Fruit fly (Drosophila melanogaster) whole organism, embryonic: Measurements from ENCODE around the gene CG13114.
A peak's percentile ranks its signal among the peaks of the same experiment; 100 is the strongest.

Experiments
- Bdp1 ChIP-seq: fragments of 200-800 bp; sonication (Bioruptor generic); optimal IDR thresholded peaks from 3 replicates; lab custom pipeline; 2016; ENCODE audit warnings: missing biosample characterization, missing genetic modification characterization
- Bgb ChIP-seq: fragments of 200-800 bp; sonication (Bioruptor generic); IDR thresholded peaks from 2 replicates; pipeline ENCODE4 v1.3.6; 2022; ENCODE audit warnings: missing biosample characterization, missing genetic modification characterization; ENCODE audit not compliant: partially characterized antibody
- CG11093 ChIP-seq: fragments of 200-800 bp; sonication (Bioruptor generic); IDR thresholded peaks from 3 replicates; pipeline ENCODE4 v1.3.6; 2022; ENCODE audit warnings: missing biosample characterization, missing genetic modification characterization
- CG11560 ChIP-seq: fragments of 200-800 bp; sonication (Bioruptor generic); IDR thresholded peaks from 3 replicates; pipeline ENCODE4 v1.3.6; 2022; ENCODE audit warnings: missing biosample characterization, missing genetic modification characterization
- CG12071 ChIP-seq: fragments of 200-800 bp; sonication (Bioruptor generic); optimal IDR thresholded peaks from 3 replicates; lab custom pipeline; 2018; ENCODE audit warnings: missing biosample characterization, mild to moderate bottlenecking, missing genetic modification characterization
- CG12236 ChIP-seq: fragments of 200-800 bp; sonication (Bioruptor generic); optimal IDR thresholded peaks from 2 replicates; lab custom pipeline; 2016; ENCODE audit warnings: missing biosample characterization, missing genetic modification characterization
- CG12659 ChIP-seq: fragments of 200-800 bp; sonication (Bioruptor generic); optimal IDR thresholded peaks from 3 replicates; lab custom pipeline; 2017; ENCODE audit warnings: mild to moderate bottlenecking, missing biosample characterization, missing genetic modification reagents, missing genetic modification characterization
- CG12744 ChIP-seq: fragments of 200-800 bp; sonication (Bioruptor generic); optimal IDR thresholded peaks from 2 replicates; lab custom pipeline; 2016; ENCODE audit warnings: missing biosample characterization, missing genetic modification characterization
- CG12942 ChIP-seq: fragments of 200-800 bp; sonication (Bioruptor generic); optimal IDR thresholded peaks from 3 replicates; lab custom pipeline; 2016; ENCODE audit warnings: missing biosample characterization, missing genetic modification characterization
- CG1529 ChIP-seq: fragments of 200-800 bp; sonication (Bioruptor generic); optimal IDR thresholded peaks from 3 replicates; lab custom pipeline; 2018; ENCODE audit warnings: missing biosample characterization, missing genetic modification characterization
- CG16863 ChIP-seq: fragments of 200-800 bp; sonication (Bioruptor generic); optimal IDR thresholded peaks from 3 replicates; lab custom pipeline; 2016; ENCODE audit warnings: missing biosample characterization, missing genetic modification characterization
- CG17802 ChIP-seq: fragments of 200-800 bp; sonication (Bioruptor generic); optimal IDR thresholded peaks from 2 replicates; lab custom pipeline; 2018; ENCODE audit warnings: missing biosample characterization, mild to moderate bottlenecking, missing genetic modification characterization, moderate library complexity
- CG2712 ChIP-seq: fragments of 200-800 bp; optimal IDR thresholded peaks from 3 replicates; lab custom pipeline; 2019; ENCODE audit warnings: missing biosample characterization, mild to moderate bottlenecking, missing genetic modification characterization, moderate library complexity
- CG3726 ChIP-seq: fragments of 200-800 bp; sonication (Bioruptor generic); IDR thresholded peaks from 3 replicates; pipeline ENCODE4, ENCODE4 v1.3.6; 2022; ENCODE audit warnings: missing biosample characterization, missing genetic modification characterization
- CG4820 ChIP-seq: fragments of 200-800 bp; sonication (Bioruptor generic); optimal IDR thresholded peaks from 3 replicates; lab custom pipeline; 2016; ENCODE audit warnings: missing biosample characterization, missing genetic modification characterization
- CG6854 ChIP-seq: fragments of 200-800 bp; sonication (Bioruptor generic); optimal IDR thresholded peaks from 3 replicates; lab custom pipeline; 2017; ENCODE audit warnings: missing biosample characterization, mild to moderate bottlenecking, missing genetic modification characterization
- CG7928 ChIP-seq: fragments of 200-800 bp; sonication (Bioruptor generic); optimal IDR thresholded peaks from 2 replicates; lab custom pipeline; 2017; ENCODE audit warnings: missing biosample characterization, mild to moderate bottlenecking, missing genetic modification characterization
- CG9932 ChIP-seq: fragments of 200-800 bp; sonication (Bioruptor generic); IDR thresholded peaks from 2 replicates; pipeline ENCODE4 v1.3.6; 2022; ENCODE audit warnings: missing biosample characterization, missing genetic modification characterization
- Deaf1 ChIP-seq: fragments of 200-800 bp; optimal IDR thresholded peaks from 3 replicates; lab custom pipeline; 2019; ENCODE audit warnings: missing biosample characterization, mild to moderate bottlenecking, missing genetic modification characterization, moderate library complexity
- Dp ChIP-seq: fragments of 200-800 bp; sonication (Bioruptor generic); optimal IDR thresholded peaks from 2 replicates; lab custom pipeline; 2018; ENCODE audit warnings: missing biosample characterization, mild to moderate bottlenecking, missing genetic modification characterization, moderate library complexity
- Lhr ChIP-seq: fragments of 200-800 bp; sonication (Bioruptor generic); optimal IDR thresholded peaks from 3 replicates; lab custom pipeline; 2017; ENCODE audit warnings: mild to moderate bottlenecking, missing biosample characterization, missing genetic modification reagents, missing genetic modification characterization
- MBD-R2 ChIP-seq: fragments of 200-800 bp; sonication (Bioruptor generic); IDR thresholded peaks from 2 replicates; pipeline ENCODE4 v1.3.6; 2022; ENCODE audit warnings: missing biosample characterization, missing genetic modification characterization
- Med ChIP-seq: fragments of 200-800 bp; sonication (Bioruptor generic); peaks from one replicate; lab custom pipeline; 2016; ENCODE audit warnings: missing biosample characterization, missing genetic modification characterization, mild to moderate bottlenecking, inconsistent platforms, moderate library complexity
- Mes4 ChIP-seq: fragments of 200-800 bp; sonication (Bioruptor generic); optimal IDR thresholded peaks from 2 replicates; lab custom pipeline; 2016; ENCODE audit warnings: missing biosample characterization, missing genetic modification characterization
- Optix ChIP-seq: fragments of 200-800 bp; sonication (Bioruptor generic); IDR thresholded peaks from 3 replicates; pipeline ENCODE4 v1.3.6; 2022; ENCODE audit warnings: missing biosample characterization, missing genetic modification characterization
- Poxn ChIP-seq: fragments of 200-800 bp; sonication (Bioruptor generic); IDR thresholded peaks from 2 replicates; pipeline ENCODE4 v1.3.6; 2022; ENCODE audit warnings: missing biosample characterization, missing genetic modification characterization
- Sox102F ChIP-seq: fragments of 200-800 bp; sonication (Bioruptor generic); optimal IDR thresholded peaks from 2 replicates; lab custom pipeline; 2018; ENCODE audit warnings: missing biosample characterization, mild to moderate bottlenecking, missing genetic modification characterization, moderate library complexity
- Sry-β ChIP-seq: fragments of 200-800 bp; sonication (Bioruptor generic); optimal IDR thresholded peaks from 2 replicates; lab custom pipeline; 2018; ENCODE audit warnings: missing biosample characterization, mild to moderate bottlenecking, missing genetic modification characterization, moderate library complexity
- Usf ChIP-seq: fragments of 200-800 bp; sonication (Bioruptor generic); optimal IDR thresholded peaks from 2 replicates; lab custom pipeline; 2017; ENCODE audit warnings: missing genotype, missing biosample characterization, missing genetic modification characterization
- Xbp1 ChIP-seq: fragments of 200-800 bp; sonication (Bioruptor generic); optimal IDR thresholded peaks from 3 replicates; lab custom pipeline; 2016; ENCODE audit warnings: missing biosample characterization, mild to moderate bottlenecking, missing genetic modification characterization
- al ChIP-seq: fragments of 200-800 bp; sonication (Bioruptor generic); IDR thresholded peaks from 2 replicates; pipeline ENCODE4 v1.3.6; 2022; ENCODE audit warnings: missing biosample characterization, missing genetic modification characterization
- bowl ChIP-seq: fragments of 200-800 bp; sonication (Bioruptor generic); IDR thresholded peaks from 2 replicates; pipeline ENCODE4 v1.3.6; 2022; ENCODE audit warnings: missing biosample characterization, missing genetic modification characterization
- cad ChIP-seq: fragments of >200 bp; optimal IDR thresholded peaks from 2 replicates; lab custom pipeline; 2017; ENCODE audit warnings: missing biosample characterization, missing genetic modification characterization
- cg ChIP-seq: fragments of 200-800 bp; sonication (Bioruptor generic); optimal IDR thresholded peaks from 3 replicates; lab custom pipeline; 2019; ENCODE audit warnings: missing biosample characterization, mild to moderate bottlenecking, missing genetic modification characterization, moderate library complexity
- crol ChIP-seq: fragments of 200-800 bp; sonication (Bioruptor generic); IDR thresholded peaks from 2 replicates; pipeline ENCODE4 v1.3.6; 2022; ENCODE audit warnings: missing biosample characterization, missing genetic modification characterization
- da ChIP-seq: fragments of 200-800 bp; sonication (Bioruptor generic); optimal IDR thresholded peaks from 2 replicates; lab custom pipeline; 2016; ENCODE audit warnings: missing biosample characterization, missing genetic modification characterization
- fd96Cb ChIP-seq: fragments of 200-800 bp; sonication (Bioruptor generic); optimal IDR thresholded peaks from 2 replicates; lab custom pipeline; 2018; ENCODE audit warnings: missing biosample characterization, mild to moderate bottlenecking, missing genetic modification characterization, moderate library complexity
- hbn ChIP-seq: fragments of 200-800 bp; sonication (Bioruptor generic); IDR thresholded peaks from 2 replicates; pipeline ENCODE4 v1.3.6; 2022; ENCODE audit warnings: missing biosample characterization, missing genetic modification characterization; ENCODE audit not compliant: partially characterized antibody
- hth ChIP-seq: fragments of >200 bp; optimal IDR thresholded peaks from 2 replicates; lab custom pipeline; 2017; ENCODE audit warnings: inconsistent platforms
- lbe ChIP-seq: fragments of 200-800 bp; sonication (Bioruptor generic); optimal IDR thresholded peaks from 2 replicates; lab custom pipeline; 2016; ENCODE audit warnings: missing biosample characterization, mild to moderate bottlenecking, missing genetic modification characterization
- luna ChIP-seq: fragments of 200-800 bp; sonication (Bioruptor generic); optimal IDR thresholded peaks from 2 replicates; lab custom pipeline; 2016; ENCODE audit warnings: missing biosample characterization, missing genetic modification characterization
- nerfin-2 ChIP-seq: fragments of 200-800 bp; sonication (Bioruptor generic); IDR thresholded peaks from 2 replicates; pipeline ENCODE4 v1.3.6; 2022; ENCODE audit warnings: missing biosample characterization, missing genetic modification characterization; ENCODE audit not compliant: partially characterized antibody
- nom ChIP-seq: fragments of 200-800 bp; sonication (Bioruptor generic); optimal IDR thresholded peaks from 2 replicates; lab custom pipeline; 2017; ENCODE audit warnings: missing biosample characterization, missing genetic modification characterization, mild to moderate bottlenecking, moderate library complexity, missing genetic modification reagents
- psq ChIP-seq: fragments of 200-800 bp; sonication (Bioruptor generic); optimal IDR thresholded peaks from 2 replicates; lab custom pipeline; 2017; ENCODE audit warnings: missing biosample characterization, missing genetic modification characterization
- run ChIP-seq: fragments of 200-800 bp; sonication (Bioruptor generic); optimal IDR thresholded peaks from 3 replicates; lab custom pipeline; 2018; ENCODE audit warnings: missing biosample characterization, mild to moderate bottlenecking, missing genetic modification characterization
- ssp ChIP-seq: fragments of 200-800 bp; sonication (Bioruptor generic); IDR thresholded peaks from 2 replicates; pipeline ENCODE4 v1.3.6; 2022; ENCODE audit warnings: missing biosample characterization, missing genetic modification characterization
- tup ChIP-seq: fragments of 200-800 bp; sonication (Bioruptor generic); optimal IDR thresholded peaks from 2 replicates; lab custom pipeline; 2016; ENCODE audit warnings: missing biosample characterization, mild to moderate bottlenecking, missing genetic modification characterization, moderate library complexity
- zen2 ChIP-seq: fragments of 200-800 bp; sonication (Bioruptor generic); IDR thresholded peaks from 3 replicates; pipeline ENCODE4 v1.3.6; 2022; ENCODE audit warnings: missing biosample characterization, missing genetic modification characterization; ENCODE audit not compliant: partially characterized antibody

Gene CG13114

DNA sequence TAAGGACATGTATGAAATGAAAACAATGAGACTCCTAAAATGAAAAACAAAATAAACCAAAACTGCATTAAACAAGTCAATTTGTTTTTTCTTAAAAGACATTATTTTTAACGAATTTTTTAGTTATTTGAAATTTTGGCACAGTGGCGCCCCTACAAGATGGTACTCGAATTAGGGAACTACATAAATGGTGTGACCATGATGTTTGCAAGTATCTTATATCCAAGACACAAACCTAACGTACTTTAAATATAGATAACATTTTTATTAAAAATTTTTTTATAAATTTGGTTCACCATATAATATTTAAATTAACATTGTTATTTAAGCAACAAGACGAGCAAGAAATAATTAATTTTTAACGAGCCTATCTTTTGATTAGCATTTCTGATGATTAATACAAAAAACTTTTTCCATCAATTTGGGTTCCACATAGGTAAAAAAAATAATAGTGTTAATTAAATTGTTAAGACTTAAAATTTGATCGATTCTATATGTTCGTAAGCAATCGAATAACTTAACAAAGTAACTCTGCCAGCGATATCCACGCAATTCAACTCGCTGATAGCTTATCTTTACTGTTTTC lies 5.5 kb upstream of the CG13114 start, which contains the start of gene CG17855 (continued):
- TF ChIP-seq CG12236 (GFP tag; lab: Kevin White, UChicago) = no peak
- TF ChIP-seq CG12071 = no peak
- no peak for TF ChIP-seq tup (GFP tag; lab: Kevin White, UChicago)
- no peak for TF ChIP-seq Sox102F
- no peak for TF ChIP-seq zen2 (GFP tag; lab: Robert Waterston, UW)
- peak; percentile 69 for TF ChIP-seq Med
- no peak for TF ChIP-seq Poxn (GFP tag; lab: Robert Waterston, UW)
- peak; percentile 31 for TF ChIP-seq CG12659 (GFP tag; lab: Kevin White, UChicago)
- no peak for TF ChIP-seq bowl (GFP tag; lab: Robert Waterston, UW)
- no peak for TF ChIP-seq CG17802 (tag; lab: Kevin White, UChicago)
- TF ChIP-seq hbn (GFP tag; lab: Robert Waterston, UW) = no peak
- TF ChIP-seq ssp = no peak
- TF ChIP-seq CG16863 (GFP tag; lab: Kevin White, UChicago) = no peak
- TF ChIP-seq cad (GFP tag; lab: Kevin White, UChicago) = no peak
- TF ChIP-seq fd96Cb (tag; lab: Kevin White, UChicago) = no peak
- TF ChIP-seq cg (GFP tag; lab: Kevin White, UChicago) = no peak
- TF ChIP-seq run (tag; lab: Kevin White, UChicago) = no peak
- TF ChIP-seq CG12744 = no peak
- no peak for TF ChIP-seq Mes4
- no peak for TF ChIP-seq al (GFP tag; lab: Robert Waterston, UW)
- no peak for TF ChIP-seq da
- TF ChIP-seq Optix = no peak
- no peak for TF ChIP-seq Sry-β (GFP tag; lab: Kevin White, UChicago)
- TF ChIP-seq nerfin-2 (GFP tag; lab: Robert Waterston, UW) = no peak
- TF ChIP-seq Usf (GFP tag; lab: Kevin White, UChicago) = no peak
- TF ChIP-seq, all 482 proteins: peak for 25

DNA sequence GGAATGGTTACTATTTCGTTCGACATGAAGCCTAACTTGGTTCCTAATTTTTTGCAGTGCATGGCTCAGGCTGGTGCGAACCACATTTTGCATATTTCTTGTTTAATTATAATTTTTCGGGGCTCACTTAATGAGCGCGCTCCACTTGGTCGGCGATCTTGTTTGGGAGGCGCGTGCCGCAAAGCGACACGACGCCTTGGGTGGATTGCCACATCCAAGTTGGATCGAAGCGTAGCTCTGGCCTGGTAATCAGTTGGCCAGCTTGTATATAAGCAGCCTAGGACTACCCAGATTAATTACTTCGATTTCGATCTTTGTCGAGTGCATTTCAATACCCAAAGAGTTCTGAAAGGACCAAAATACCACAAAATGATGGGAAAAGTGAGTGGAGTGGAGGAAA lies 3.0 kb upstream of the CG13114 start, which contains the start of gene Cpr30B:
Cpr30B (plus strand) TSS at position 301 of the 400 bp plus-strand sequence.
- TF ChIP-seq CG7928 (GFP tag; lab: Kevin White, UChicago) (no peak), CG9932 (no peak), Lhr (GFP tag; lab: Kevin White, UChicago) (no peak), CG2712 (no peak)
- TF ChIP-seq, all 482 proteins: peak for 0

DNA sequence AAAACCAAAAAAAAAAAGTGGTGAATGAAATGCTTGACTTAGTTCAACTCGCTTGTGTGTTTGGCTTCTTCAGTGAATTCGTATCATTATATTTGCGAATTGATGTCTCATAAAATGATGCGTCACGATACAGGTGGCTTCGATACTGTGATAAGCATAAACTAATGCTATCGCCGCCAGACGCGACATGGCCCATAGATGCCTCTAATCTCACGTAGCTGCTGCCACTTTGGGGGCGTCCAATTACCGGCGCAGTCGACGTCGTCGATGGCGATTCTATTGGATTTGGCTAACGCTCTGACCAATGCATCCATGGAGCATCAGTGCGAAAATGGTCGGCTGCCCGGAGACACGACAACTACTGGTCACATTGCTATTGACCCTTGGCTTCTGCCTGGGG lies 1.7 kb upstream of the CG13114 start, which contains the start of gene CG13113:
CG13113 (plus strand) TSS at position 301 of the 400 bp plus-strand sequence.
- TF ChIP-seq al (GFP tag; lab: Robert Waterston, UW) = no peak
- TF ChIP-seq Bgb (GFP tag; lab: Robert Waterston, UW) = no peak
- TF ChIP-seq MBD-R2 (GFP tag; lab: Robert Waterston, UW) = no peak
- TF ChIP-seq lbe (GFP tag; lab: Kevin White, UChicago) = no peak
- TF ChIP-seq CG6854 (GFP tag; lab: Kevin White, UChicago) = no peak
- no peak for TF ChIP-seq nom (GFP tag; lab: Kevin White, UChicago)
- no peak for TF ChIP-seq CG11093 (GFP tag; lab: Robert Waterston, UW)
- TF ChIP-seq CG4820 (GFP tag; lab: Kevin White, UChicago) = no peak
- no peak for TF ChIP-seq CG11560 (tag; lab: Robert Waterston, UW)
- TF ChIP-seq CG3726 = no peak
- no peak for TF ChIP-seq Xbp1
- no peak for TF ChIP-seq Bdp1 (GFP tag; lab: Kevin White, UChicago)
- no peak for TF ChIP-seq luna (GFP tag; lab: Kevin White, UChicago)
- TF ChIP-seq hth (lab: Kevin White, UChicago) = no peak
- no peak for TF ChIP-seq Dp (GFP tag; lab: Kevin White, UChicago)
- TF ChIP-seq CG12942 (GFP tag; lab: Kevin White, UChicago) = no peak
- no peak for TF ChIP-seq Deaf1 (tag; lab: Kevin White, UChicago)
- TF ChIP-seq psq (GFP tag; lab: Kevin White, UChicago) = no peak
- no peak for TF ChIP-seq crol (GFP tag; lab: Robert Waterston, UW)
- no peak for TF ChIP-seq CG1529 (GFP tag; lab: Kevin White, UChicago)
- TF ChIP-seq, all 482 proteins: peak for 0
